Fruit fly (Drosophila melanogaster) whole organism, embryonic: ENCODE data around the gene Tg.

Experiments
- ATbp ChIP-seq: fragments of 200-800 bp; sonication (Bioruptor generic); optimal IDR thresholded peaks from 2 replicates; lab custom pipeline; 2017; ENCODE audit warnings: missing biosample characterization, mild to moderate bottlenecking, missing genetic modification characterization, missing genetic modification reagents
- Atf-2 ChIP-seq: fragments of 200-800 bp; sonication (Bioruptor generic); optimal IDR thresholded peaks from 2 replicates; lab custom pipeline; 2016; ENCODE audit warnings: missing biosample characterization, missing genetic modification characterization
- Bdp1 ChIP-seq: fragments of 200-800 bp; sonication (Bioruptor generic); optimal IDR thresholded peaks from 3 replicates; lab custom pipeline; 2016; ENCODE audit warnings: missing biosample characterization, missing genetic modification characterization
- CG10431 ChIP-seq: fragments of 200-800 bp; sonication (Bioruptor generic); optimal IDR thresholded peaks from 3 replicates; lab custom pipeline; 2018; ENCODE audit warnings: missing biosample characterization, mild to moderate bottlenecking, missing genetic modification characterization
- CG10959 ChIP-seq: fragments of 200-800 bp; sonication (Bioruptor generic); IDR thresholded peaks from 2 replicates; pipeline ENCODE4 v1.3.6; 2022; ENCODE audit warnings: missing biosample characterization, missing genetic modification characterization
- CG1233 ChIP-seq: fragments of 200-800 bp; sonication (Bioruptor generic); optimal IDR thresholded peaks from 4 replicates; lab custom pipeline; 2018; ENCODE audit warnings: missing biosample characterization, mild to moderate bottlenecking, missing genetic modification characterization
- CG1529 ChIP-seq: fragments of 200-800 bp; sonication (Bioruptor generic); optimal IDR thresholded peaks from 3 replicates; lab custom pipeline; 2018; ENCODE audit warnings: missing biosample characterization, missing genetic modification characterization
- CG2202 ChIP-seq: fragments of 200-800 bp; sonication (Bioruptor generic); optimal IDR thresholded peaks from 2 replicates; lab custom pipeline; 2018; ENCODE audit warnings: missing biosample characterization, mild to moderate bottlenecking, missing genetic modification characterization
- CG30020 ChIP-seq: fragments of 200-800 bp; optimal IDR thresholded peaks from 2 replicates; lab custom pipeline; 2019; ENCODE audit warnings: missing biosample characterization, mild to moderate bottlenecking, missing genetic modification characterization, moderate library complexity
- CG30403 ChIP-seq: fragments of 200-800 bp; sonication (Bioruptor generic); optimal IDR thresholded peaks from 3 replicates; lab custom pipeline; 2016; ENCODE audit warnings: missing biosample characterization, missing genetic modification characterization
- CG32532 ChIP-seq: fragments of 200-800 bp; sonication (Bioruptor generic); IDR thresholded peaks from 2 replicates; pipeline ENCODE4 v1.3.6; 2022; ENCODE audit warnings: missing biosample characterization, missing genetic modification characterization
- CG32767 ChIP-seq: fragments of 200-800 bp; sonication (Bioruptor generic); IDR thresholded peaks from 2 replicates; pipeline ENCODE4 v1.3.6; 2022; ENCODE audit warnings: missing biosample characterization, missing genetic modification characterization
- CG32772 ChIP-seq: fragments of 200-800 bp; sonication (Bioruptor generic); IDR thresholded peaks from 2 replicates; pipeline ENCODE4 v1.3.6; 2022; ENCODE audit warnings: missing biosample characterization, missing genetic modification characterization
- CG3847 ChIP-seq: fragments of 200-800 bp; sonication (Bioruptor generic); IDR thresholded peaks from 2 replicates; pipeline ENCODE4 v1.3.6; 2022; ENCODE audit warnings: missing biosample characterization, missing genetic modification characterization
- CG4360 ChIP-seq: fragments of 200-800 bp; sonication (Bioruptor generic); IDR thresholded peaks from 2 replicates; pipeline ENCODE4 v1.3.6; 2022; ENCODE audit warnings: missing biosample characterization, missing genetic modification characterization
- CG4424 ChIP-seq: fragments of 200-800 bp; sonication (Bioruptor generic); optimal IDR thresholded peaks from 3 replicates; lab custom pipeline; 2016; ENCODE audit warnings: missing biosample characterization, missing genetic modification characterization
- CG6854 ChIP-seq: fragments of 200-800 bp; sonication (Bioruptor generic); optimal IDR thresholded peaks from 3 replicates; lab custom pipeline; 2017; ENCODE audit warnings: missing biosample characterization, mild to moderate bottlenecking, missing genetic modification characterization
- CG7271 ChIP-seq: fragments of 200-800 bp; sonication (Bioruptor generic); optimal IDR thresholded peaks from 2 replicates; lab custom pipeline; 2018; ENCODE audit warnings: missing biosample characterization, mild to moderate bottlenecking, missing genetic modification characterization, moderate library complexity
- CG8290 ChIP-seq, 3 experiments: fragments of 200-800 bp; sonication (Bioruptor generic); optimal IDR thresholded peaks; 2 replicates each; lab custom pipeline; 2016 to 2019; ENCODE audit warnings: missing biosample characterization in 3 of 3, missing genetic modification characterization in 3 of 3, mild to moderate bottlenecking in 2 of 3, moderate library complexity in 1 of 3
- CG8359 ChIP-seq: fragments of 200-800 bp; sonication (Bioruptor generic); optimal IDR thresholded peaks from 2 replicates; lab custom pipeline; 2017; ENCODE audit warnings: missing biosample characterization, mild to moderate bottlenecking, missing genetic modification characterization, borderline replicate concordance
- CG8478 ChIP-seq: fragments of >200 bp; optimal IDR thresholded peaks from 2 replicates; lab custom pipeline; 2018
- CG9437 ChIP-seq: fragments of 200-800 bp; sonication (Bioruptor generic); optimal IDR thresholded peaks from 2 replicates; lab custom pipeline; 2018; ENCODE audit warnings: missing biosample characterization, mild to moderate bottlenecking, missing genetic modification characterization
- CG9876 ChIP-seq: fragments of 200-800 bp; sonication (Bioruptor generic); optimal IDR thresholded peaks from 2 replicates; lab custom pipeline; 2016; ENCODE audit warnings: missing biosample characterization, missing genetic modification characterization
- CTCF ChIP-seq: fragments of 200-800 bp; sonication (Bioruptor generic); optimal IDR thresholded peaks from 2 replicates; lab custom pipeline; 2017; ENCODE audit warnings: missing biosample characterization, mild to moderate bottlenecking, missing genetic modification characterization, moderate library complexity
- Deaf1 ChIP-seq: fragments of 200-800 bp; optimal IDR thresholded peaks from 3 replicates; lab custom pipeline; 2019; ENCODE audit warnings: missing biosample characterization, mild to moderate bottlenecking, missing genetic modification characterization, moderate library complexity
- Elba2 ChIP-seq: fragments of 200-800 bp; sonication (Bioruptor generic); optimal IDR thresholded peaks from 3 replicates; lab custom pipeline; 2016; ENCODE audit warnings: missing biosample characterization, missing genetic modification characterization
- Fer3 ChIP-seq: fragments of 200-800 bp; sonication (Bioruptor generic); optimal IDR thresholded peaks from 2 replicates; lab custom pipeline; 2018; ENCODE audit warnings: missing biosample characterization, mild to moderate bottlenecking, missing genetic modification characterization, moderate library complexity
- Gsc ChIP-seq: fragments of 200-800 bp; sonication (Bioruptor generic); IDR thresholded peaks from 2 replicates; pipeline ENCODE4 v1.3.6; 2022; ENCODE audit warnings: missing biosample characterization, missing genetic modification characterization
- HHEX ChIP-seq: fragments of 200-800 bp; sonication (Bioruptor generic); optimal IDR thresholded peaks from 3 replicates; lab custom pipeline; 2017; ENCODE audit warnings: missing biosample characterization, mild to moderate bottlenecking, missing genetic modification characterization, missing genetic modification reagents
- Hey ChIP-seq: fragments of 200-800 bp; sonication (Bioruptor generic); optimal IDR thresholded peaks from 3 replicates; lab custom pipeline; 2018; ENCODE audit warnings: missing biosample characterization, mild to moderate bottlenecking, missing genetic modification characterization
- Hr78 ChIP-seq, 2 experiments: fragments of 200-800 bp in 1 of 2; fragments of >200 bp in 1 of 2; sonication (Bioruptor generic) in 1 of 2; optimal IDR thresholded peaks; 2 replicates each; lab custom pipeline; 2017 to 2019; ENCODE audit warnings: missing biosample characterization in 2 of 2, missing genetic modification characterization in 2 of 2, mild to moderate bottlenecking in 1 of 2, moderate library complexity in 1 of 2
- NfI ChIP-seq: fragments of 200-800 bp; sonication (Bioruptor generic); optimal IDR thresholded peaks from 3 replicates; lab custom pipeline; 2018; ENCODE audit warnings: missing biosample characterization, mild to moderate bottlenecking, missing genetic modification characterization, moderate library complexity
- Optix ChIP-seq: fragments of 200-800 bp; sonication (Bioruptor generic); IDR thresholded peaks from 3 replicates; pipeline ENCODE4 v1.3.6; 2022; ENCODE audit warnings: missing biosample characterization, missing genetic modification characterization
- aop ChIP-seq: fragments of 200-800 bp; sonication (Bioruptor generic); IDR thresholded peaks from 2 replicates; pipeline ENCODE4 v1.3.6; 2022; ENCODE audit warnings: missing biosample characterization, missing genetic modification characterization
- cg ChIP-seq: fragments of 200-800 bp; sonication (Bioruptor generic); optimal IDR thresholded peaks from 3 replicates; lab custom pipeline; 2019; ENCODE audit warnings: missing biosample characterization, mild to moderate bottlenecking, missing genetic modification characterization, moderate library complexity
- chn ChIP-seq: fragments of 200-800 bp; sonication (Bioruptor generic); optimal IDR thresholded peaks from 2 replicates; lab custom pipeline; 2016; ENCODE audit warnings: missing biosample characterization, missing genetic modification characterization
- da ChIP-seq: fragments of 200-800 bp; sonication (Bioruptor generic); optimal IDR thresholded peaks from 2 replicates; lab custom pipeline; 2016; ENCODE audit warnings: missing biosample characterization, missing genetic modification characterization
- pita ChIP-seq: fragments of 200-800 bp; sonication (Bioruptor generic); optimal IDR thresholded peaks from 2 replicates; lab custom pipeline; 2017; ENCODE audit warnings: missing biosample characterization, mild to moderate bottlenecking, missing genetic modification characterization
- pnt ChIP-seq: fragments of 200-800 bp; sonication (Bioruptor generic); optimal IDR thresholded peaks from 3 replicates; lab custom pipeline; 2016; ENCODE audit warnings: missing biosample characterization, missing genetic modification characterization
- rib ChIP-seq: fragments of 200-800 bp; sonication (Bioruptor generic); IDR thresholded peaks from 2 replicates; pipeline ENCODE4 v1.3.6; 2022; ENCODE audit warnings: missing biosample characterization, missing genetic modification characterization
- run ChIP-seq: fragments of 200-800 bp; sonication (Bioruptor generic); optimal IDR thresholded peaks from 3 replicates; lab custom pipeline; 2018; ENCODE audit warnings: missing biosample characterization, mild to moderate bottlenecking, missing genetic modification characterization
- schlank ChIP-seq: fragments of 200-800 bp; sonication (Bioruptor generic); optimal IDR thresholded peaks from 2 replicates; lab custom pipeline; 2018; ENCODE audit warnings: missing biosample characterization, mild to moderate bottlenecking, missing genetic modification characterization
- sim ChIP-seq: fragments of 200-800 bp; sonication (Bioruptor generic); IDR thresholded peaks from 2 replicates; pipeline ENCODE4 v1.3.6; 2022; ENCODE audit warnings: missing biosample characterization, missing genetic modification characterization
- sob ChIP-seq: fragments of 200-800 bp; sonication (Bioruptor generic); IDR thresholded peaks from 2 replicates; pipeline ENCODE4 v1.3.6; 2022; ENCODE audit warnings: missing biosample characterization, missing genetic modification characterization
- tap ChIP-seq: fragments of 200-800 bp; optimal IDR thresholded peaks from 3 replicates; lab custom pipeline; 2019; ENCODE audit warnings: missing biosample characterization, mild to moderate bottlenecking, missing genetic modification characterization, moderate library complexity
- tgo ChIP-seq: fragments of 200-800 bp; sonication (Bioruptor generic); IDR thresholded peaks from 3 replicates; pipeline ENCODE4 v1.3.6; 2022; ENCODE audit warnings: missing biosample characterization, missing genetic modification characterization
- ttk ChIP-seq: fragments of 200-800 bp; sonication (Bioruptor generic); IDR thresholded peaks from 2 replicates; pipeline ENCODE4 v2.1.2; 2022; ENCODE audit warnings: missing biosample characterization, missing genetic modification characterization
- usp ChIP-seq: fragments of >200 bp; optimal IDR thresholded peaks from 2 replicates; lab custom pipeline; 2017; ENCODE audit warnings: missing biosample characterization, missing genetic modification characterization
- vnd ChIP-seq: fragments of 200-800 bp; sonication (Bioruptor generic); IDR thresholded peaks from 3 replicates; pipeline ENCODE4 v1.3.6; 2022; ENCODE audit warnings: missing biosample characterization, missing genetic modification characterization; ENCODE audit not compliant: partially characterized antibody

Tg gene

dm6 chr2L:7993984-7994854 is 17.0 kb upstream of the Tg start, which contains the start of gene pes (continued):
- TF ChIP-seq cg (GFP tag; lab: Kevin White, UChicago) (peak; percentile 92), NfI (GFP tag; lab: Kevin White, UChicago) (peak; percentile 91), CG8478 (lab: Kevin White, UChicago) (no peak), pita (no peak), CG32532 (peak; percentile 96), CG30020 (tag; lab: Kevin White, UChicago) (peak; percentile 51), Hr78 (GFP tag; optimal IDR thresholded peaks at IDR 0.05; lab: Kevin White, UChicago) (peak in 1 of 2 experiments; percentile 82), rib (GFP tag; lab: Robert Waterston, UW) (peak; percentile 57; the same call in 1 of the 2 replicates), Atf-2 (GFP tag; lab: Kevin White, UChicago) (peak; percentile 86), run (tag; lab: Kevin White, UChicago) (no peak), da (GFP tag; lab: Kevin White, UChicago) (peak; percentile 62), CG4360 (GFP tag; lab: Robert Waterston, UW) (peak; percentile 68), CG8290 (GFP tag; optimal IDR thresholded peaks at IDR 0.05; lab: Kevin White, UChicago) (peak; percentile 79), CG8290 (tag; optimal IDR thresholded peaks at IDR 0.05; lab: Kevin White, UChicago) (peak; percentile 62 to 69), CG10431 (GFP tag; lab: Kevin White, UChicago) (peak; percentile 9), CG8359 (peak; percentile 67), CG3847 (GFP tag; lab: Robert Waterston, UW) (peak; percentile 90), schlank (tag; lab: Kevin White, UChicago) (peak; percentile 76), Deaf1 (tag; lab: Kevin White, UChicago) (peak; percentile 58), aop (GFP tag; lab: Robert Waterston, UW) (peak; percentile 35; the same call in 1 of the 2 replicates), CG4424 (GFP tag; lab: Kevin White, UChicago) (peak; percentile 96), pnt (GFP tag; lab: Kevin White, UChicago) (peak; percentile 85), HHEX (peak; percentile 93), Elba2 (GFP tag; lab: Kevin White, UChicago) (peak; percentile 38), Hey (peak; percentile 41), chn (GFP tag; lab: Kevin White, UChicago) (peak; percentile 53), sob (GFP tag; lab: Robert Waterston, UW) (peak; percentile 64), Gsc (GFP tag; lab: Robert Waterston, UW) (no peak), CG10959 (peak; percentile 89), tap (peak; percentile 57), ttk (GFP tag; lab: Robert Waterston, UW) (0 out of 2 replicates have a peak, but pooled peaks have one; percentile 22), CG1233 (GFP tag; lab: Kevin White, UChicago) (peak; percentile 86), CG32772 (GFP tag; lab: Robert Waterston, UW) (peak; percentile 92), CG6854 (peak; percentile 92), sim (GFP tag; lab: Robert Waterston, UW) (0 out of 2 replicates have a peak, but pooled peaks have one; percentile 11), CG7271 (tag; lab: Kevin White, UChicago) (peak; percentile 67), CG32767 (peak; percentile 88), tgo (no peak; the same call in 2 of the 3 replicates), CG2202 (tag; lab: Kevin White, UChicago) (peak; percentile 25), Fer3 (tag; lab: Kevin White, UChicago) (peak; percentile 92), Bdp1 (GFP tag; lab: Kevin White, UChicago) (no peak), CG30403 (GFP tag; lab: Kevin White, UChicago) (peak; percentile 36), usp (GFP tag; lab: Kevin White, UChicago) (no peak), CG9437 (peak; percentile 52), CG9876 (GFP tag; lab: Kevin White, UChicago) (no peak), CG1529 (peak; percentile 29), Optix (GFP tag; lab: Robert Waterston, UW) (peak; percentile 91), ATbp (GFP tag; lab: Kevin White, UChicago) (peak; percentile 66), CTCF (GFP tag; lab: Kevin White, UChicago) (peak; percentile 53), vnd (no peak)
